Worm (Caenorhabditis elegans): ENCODE data around the gene ZC449.8.

The ZC449.8 gene

ce11 chrX:5043887-5044286 lies 28.0 kb downstream of the ZC449.8 start, which contains the start of gene Y64H9A.2:
Y64H9A.2 (plus strand) TSS chrX:5043976.
- TF ChIP-seq elt-2 (tag; optimal IDR thresholded peaks at IDR 0.05) (no peak), dve-1 (tag; optimal IDR thresholded peaks at IDR 0.05) (no peak), gmeb-2 (tag; optimal IDR thresholded peaks at IDR 0.05) (no peak), hlh-6 (tag; optimal IDR thresholded peaks at IDR 0.05) (no peak), ahr-1 (tag; optimal IDR thresholded peaks at IDR 0.05) (no peak), hlh-8 (tag; optimal IDR thresholded peaks at IDR 0.05) (no peak), ceh-14 (tag; optimal IDR thresholded peaks at IDR 0.05) (no peak), ceh-19 (GFP tag; optimal IDR thresholded peaks at IDR 0.05) (no peak), nfya-1 (tag; optimal IDR thresholded peaks at IDR 0.05) (no peak), ref-2 (tag; optimal IDR thresholded peaks at IDR 0.05) (no peak), elt-4 (tag; optimal IDR thresholded peaks at IDR 0.05) (no peak), ceh-18 (tag; optimal IDR thresholded peaks at IDR 0.05) (no peak), unc-55 (GFP tag; optimal IDR thresholded peaks at IDR 0.05) (no peak)

- TF ChIP-seq tbx-2 (tag; optimal IDR thresholded peaks at IDR 0.05) = peak; percentile 93
- TF ChIP-seq K02D7.2 (tag; optimal IDR thresholded peaks at IDR 0.05) = peak; percentile 74
- peak; percentile 84 for TF ChIP-seq hlh-6 (tag; optimal IDR thresholded peaks at IDR 0.05)
- peak; percentile 38 for TF ChIP-seq sdc-2 (tag; optimal IDR thresholded peaks at IDR 0.05)
- TF ChIP-seq che-1 (tag; optimal IDR thresholded peaks at IDR 0.05) = peak; percentile 79
- TF ChIP-seq pqm-1 (tag; optimal IDR thresholded peaks at IDR 0.05) = peak; percentile 87
- peak; percentile 37 for TF ChIP-seq eyg-1 (tag; optimal IDR thresholded peaks at IDR 0.05)
- peak; percentile 68 for TF ChIP-seq lim-6 (tag; optimal IDR thresholded peaks at IDR 0.05)
- peak; percentile 34 for TF ChIP-seq ets-4 (tag; optimal IDR thresholded peaks at IDR 0.05)
- TF ChIP-seq hlh-13 (GFP tag; optimal IDR thresholded peaks at IDR 0.05) = peak; percentile 89
- TF ChIP-seq ceh-34 (tag; optimal IDR thresholded peaks at IDR 0.05) = peak; percentile 25
- peak; percentile 66 for TF ChIP-seq gmeb-2 (tag; optimal IDR thresholded peaks at IDR 0.05)
- TF ChIP-seq fkh-6 (tag; optimal IDR thresholded peaks at IDR 0.05) = peak; percentile 84
- peak; percentile 92 for TF ChIP-seq Y22D7AL.16 (tag; optimal IDR thresholded peaks at IDR 0.05)
- TF ChIP-seq unc-42 (tag; optimal IDR thresholded peaks at IDR 0.05) = peak; percentile 18
- peak; percentile 31 for TF ChIP-seq npax-4 (tag; optimal IDR thresholded peaks at IDR 0.05)
- peak; percentile 79 for TF ChIP-seq hlh-8 (tag; optimal IDR thresholded peaks at IDR 0.05)
- TF ChIP-seq F13H6.1 (tag; optimal IDR thresholded peaks at IDR 0.05) = peak; percentile 66
- peak; percentile 56 for TF ChIP-seq fax-1 (tag; optimal IDR thresholded peaks at IDR 0.05)
- TF ChIP-seq mec-3 (tag; optimal IDR thresholded peaks at IDR 0.05; ENCODE audit: borderline replicate concordance) = peak; percentile 28
- TF ChIP-seq pat-9 (tag; optimal IDR thresholded peaks at IDR 0.05) = peak; percentile 77
- peak; percentile 83 for TF ChIP-seq pag-3 (tag; optimal IDR thresholded peaks at IDR 0.05; ENCODE audit: borderline replicate concordance)
- peak; percentile 76 for TF ChIP-seq sox-4 (tag; optimal IDR thresholded peaks at IDR 0.05)
- TF ChIP-seq ceh-6 (GFP tag; optimal IDR thresholded peaks at IDR 0.05) = peak; percentile 59
- peak; percentile 56 for TF ChIP-seq ref-2 (tag; optimal IDR thresholded peaks at IDR 0.05)
- peak; percentile 79 for TF ChIP-seq lin-11 (tag; optimal IDR thresholded peaks at IDR 0.05)
- TF ChIP-seq ceh-19 (GFP tag; optimal IDR thresholded peaks at IDR 0.05) = peak; percentile 73
- peak; percentile 1 for TF ChIP-seq ztf-16 (tag; optimal IDR thresholded peaks at IDR 0.05)
- peak; percentile 34 for TF ChIP-seq C38D4.7 (GFP tag; optimal IDR thresholded peaks at IDR 0.05)
- TF ChIP-seq elt-4 (tag; optimal IDR thresholded peaks at IDR 0.05) = peak; percentile 80
- TF ChIP-seq C08G9.2 (tag; optimal IDR thresholded peaks at IDR 0.05) = peak; percentile 39
- TF ChIP-seq madf-2 (tag; optimal IDR thresholded peaks at IDR 0.05) = peak; percentile 95
- TF ChIP-seq elt-2 (tag; optimal IDR thresholded peaks at IDR 0.05) = peak; percentile 29
- TF ChIP-seq ttx-3 (tag; optimal IDR thresholded peaks at IDR 0.05) = peak; percentile 15
Observed at ce11 chrX:5056199-5056598, 40.3 kb downstream of the ZC449.8 start.

- TF ChIP-seq fax-1 (tag; optimal IDR thresholded peaks at IDR 0.05) (no peak), C08G9.2 (tag; optimal IDR thresholded peaks at IDR 0.05) (no peak), pat-9 (tag; optimal IDR thresholded peaks at IDR 0.05) (no peak), Y22D7AL.16 (tag; optimal IDR thresholded peaks at IDR 0.05) (no peak), hlh-6 (tag; optimal IDR thresholded peaks at IDR 0.05) (no peak), unc-86 (tag; optimal IDR thresholded peaks at IDR 0.05) (no peak), mec-3 (tag; optimal IDR thresholded peaks at IDR 0.05; ENCODE audit: borderline replicate concordance) (no peak), zip-5 (tag; optimal IDR thresholded peaks at IDR 0.05) (no peak), ceh-45 (GFP tag; IDR thresholded peaks at IDR 0.05) (no peak), hlh-30 (tag; optimal IDR thresholded peaks at IDR 0.05; ENCODE audit: insufficient read depth) (no peak), rnt-1 (tag; optimal IDR thresholded peaks at IDR 0.05) (no peak), ttx-3 (tag; optimal IDR thresholded peaks at IDR 0.05) (no peak), hlh-8 (tag; optimal IDR thresholded peaks at IDR 0.05) (no peak), nhr-232 (tag; optimal IDR thresholded peaks at IDR 0.05) (no peak), syd-9 (tag; optimal IDR thresholded peaks at IDR 0.05) (no peak), elt-2 (tag; optimal IDR thresholded peaks at IDR 0.05) (no peak), lim-6 (tag; optimal IDR thresholded peaks at IDR 0.05) (no peak), ceh-48 (tag; optimal IDR thresholded peaks at IDR 0.05) (no peak), che-1 (tag; optimal IDR thresholded peaks at IDR 0.05) (no peak), ama-1 (optimal IDR thresholded peaks at IDR 0.05) (no peak)
Observed at ce11 chrX:5059163-5059562, 43.3 kb downstream of the ZC449.8 start, which contains the start of gene C24H10.4. C24H10.4 (minus strand) TSS chrX:5059263.

Measured in whole organism, late embryonic.